Fruit fly (Drosophila melanogaster) Kc167 (cell line): Measurements from ENCODE around the gene CG17118.

ENCODE experiments used
- Myc ChIP-seq: fragments of >200 bp; optimal IDR thresholded peaks from 2 replicates; lab custom pipeline; 2017; ENCODE audit warnings: missing external identifiers
- Sin3A ChIP-seq: fragments of >200 bp; optimal IDR thresholded peaks from 2 replicates; lab custom pipeline; 2018; ENCODE audit warnings: missing external identifiers
- psq ChIP-seq: fragments of >200 bp; optimal IDR thresholded peaks from 2 replicates; lab custom pipeline; 2017; ENCODE audit warnings: missing external identifiers
- ttk ChIP-seq: sonication (Bioruptor generic); optimal IDR thresholded peaks from 2 replicates; lab custom pipeline; 2017; ENCODE audit warnings: missing external identifiers

DNA sequence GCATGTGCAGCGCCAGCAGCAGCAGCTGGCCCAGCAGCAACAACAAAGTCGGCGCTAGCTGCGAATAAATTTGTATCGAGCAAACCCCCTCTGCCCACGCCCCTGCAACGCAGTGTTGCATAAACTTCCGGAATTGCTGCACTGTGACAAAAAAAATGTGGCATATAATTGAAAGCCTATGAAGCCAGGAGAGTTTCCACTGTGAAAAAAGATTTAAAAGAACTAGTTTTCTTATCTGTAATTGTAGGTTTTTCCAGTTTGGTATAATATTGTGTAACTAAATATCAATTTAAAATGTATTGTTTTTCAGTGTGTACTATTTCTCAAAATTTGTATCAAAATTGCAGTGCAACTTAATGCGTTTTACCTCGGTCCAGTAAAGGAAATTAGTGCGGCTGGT lies 18.2 kb downstream of the CG17118 start:
- no peak for TF ChIP-seq Myc (lab: Kevin White, UChicago)
- TF ChIP-seq ttk (lab: Kevin White, UChicago): no peak
- TF ChIP-seq Sin3A (lab: Kevin White, UChicago): no peak
- TF ChIP-seq psq: no peak
